Worm (Caenorhabditis elegans) whole organism, L1 larva: ENCODE results near the gene nlp-33.
"Not testable (repeated sequence)": the region's sequence is repeated elsewhere in the genome, so short reads cannot be mapped to it uniquely, and the experiment has no call there.

Experiments
- C04F5.9 ChIP-seq: sonication (generic microtip); optimal IDR thresholded peaks from 2 replicates; lab custom pipeline; 2016; ENCODE audit warnings: missing genetic modification characterization, missing compliant biosample characterization
- C16A3.4 ChIP-seq: fragments of 150-350 bp; optimal IDR thresholded peaks from 2 replicates; lab custom pipeline; 2014; ENCODE audit warnings: missing biosample characterization, missing genetic modification characterization
- C34B4.2 ChIP-seq: sonication (generic microtip); optimal IDR thresholded peaks from 2 replicates; lab custom pipeline; 2017; ENCODE audit warnings: mild to moderate bottlenecking, missing genetic modification characterization, missing compliant biosample characterization
- F16B12.6 ChIP-seq: fragments of 150-350 bp; optimal IDR thresholded peaks from 2 replicates; lab custom pipeline; 2014; ENCODE audit warnings: missing biosample characterization, missing genetic modification characterization
- Y116A8C.19 ChIP-seq: sonication (generic microtip); optimal IDR thresholded peaks from 2 replicates; lab custom pipeline; 2016; ENCODE audit warnings: missing compliant biosample characterization, missing genetic modification characterization, borderline replicate concordance
- aha-1 ChIP-seq: fragments of 150-350 bp; optimal IDR thresholded peaks from 2 replicates; lab custom pipeline; 2014; ENCODE audit warnings: missing biosample characterization, missing genetic modification characterization
- alr-1 ChIP-seq: fragments of 200-800 bp; sonication (Bioruptor generic); optimal IDR thresholded peaks from 2 replicates; lab custom pipeline; 2018; ENCODE audit warnings: borderline replicate concordance, mild to moderate bottlenecking, missing genetic modification characterization, missing compliant biosample characterization
- ama-1 ChIP-seq: fragments of 150-350 bp; optimal IDR thresholded peaks from 2 replicates; lab custom pipeline; 2014
- ceh-63 ChIP-seq: fragments of 200-800 bp; sonication (Bioruptor generic); optimal IDR thresholded peaks from 2 replicates; lab custom pipeline; 2018; ENCODE audit warnings: mild to moderate bottlenecking, missing genetic modification characterization, missing compliant biosample characterization
- ceh-82 ChIP-seq, 3 experiments: fragments of 150-350 bp in 1 of 3; sonication (generic microtip) in 2 of 3; optimal IDR thresholded peaks; 2 replicates each; lab custom pipeline; 2014 to 2017; ENCODE audit warnings: missing biosample characterization in 3 of 3, missing genetic modification characterization in 3 of 3
- ceh-88 ChIP-seq: fragments of 200-800 bp; sonication (Bioruptor generic); IDR thresholded peaks from 2 replicates; pipeline ENCODE4 v1.3.6; 2022; ENCODE audit warnings: missing genetic modification characterization, missing compliant biosample characterization
- efl-1 ChIP-seq, 4 experiments: fragments of 150-350 bp; optimal IDR thresholded peaks in 3 of 4; peaks in 1 of 4; 1 replicate in 1 of 4; 2 replicates in 3 of 4; lab custom pipeline; 2014; ENCODE audit warnings: missing biosample characterization in 2 of 4, missing genetic modification characterization in 2 of 4, missing genetic modification reagents in 2 of 4
- egl-13 ChIP-seq: sonication (generic microtip); optimal IDR thresholded peaks from 2 replicates; lab custom pipeline; 2016; ENCODE audit warnings: missing genotype, missing genetic modification reagents, missing genetic modification characterization, missing compliant biosample characterization
- egl-27 ChIP-seq, 2 experiments: fragments of 150-350 bp in 1 of 2; sonication (generic microtip); optimal IDR thresholded peaks; 3 replicates each; lab custom pipeline; 2017 to 2018; ENCODE audit warnings: missing biosample characterization in 2 of 2, missing genetic modification characterization in 2 of 2, missing genetic modification reagents in 2 of 2
- elt-2 ChIP-seq: sonication (generic microtip); optimal IDR thresholded peaks from 2 replicates; lab custom pipeline; 2016; ENCODE audit warnings: missing genetic modification characterization, mild to moderate bottlenecking, inconsistent platforms, missing compliant biosample characterization, missing genetic modification reagents
- fkh-10 ChIP-seq: sonication (generic microtip); optimal IDR thresholded peaks from 2 replicates; lab custom pipeline; 2017; ENCODE audit warnings: missing biosample characterization, missing genetic modification reagents, missing genetic modification characterization
- fkh-4 ChIP-seq: sonication (generic microtip); optimal IDR thresholded peaks from 2 replicates; lab custom pipeline; 2016; ENCODE audit warnings: missing compliant biosample characterization, missing genetic modification characterization, borderline replicate concordance
- fkh-8 ChIP-seq: sonication (generic microtip); optimal IDR thresholded peaks from 2 replicates; lab custom pipeline; 2016; ENCODE audit warnings: mild to moderate bottlenecking, missing genetic modification characterization, missing compliant biosample characterization
- hlh-4 ChIP-seq: sonication (generic microtip); optimal IDR thresholded peaks from 2 replicates; lab custom pipeline; 2016; ENCODE audit warnings: mild to moderate bottlenecking, missing genetic modification characterization, missing compliant biosample characterization
- hpl-2 ChIP-seq: fragments of 150-350 bp; optimal IDR thresholded peaks from 2 replicates; lab custom pipeline; 2014; ENCODE audit warnings: missing biosample characterization, missing genetic modification reagents, missing genetic modification characterization
- isw-1 ChIP-seq: fragments of 200-800 bp; sonication (Bioruptor generic); IDR thresholded peaks from 2 replicates; pipeline ENCODE4 v1.3.6; 2022; ENCODE audit warnings: missing genetic modification characterization, missing compliant biosample characterization
- lin-15B ChIP-seq: fragments of 150-350 bp; sonication (generic microtip); optimal IDR thresholded peaks from 3 replicates; lab custom pipeline; 2014; ENCODE audit warnings: missing biosample characterization, missing genetic modification characterization
- lin-39 ChIP-seq: fragments of 150-350 bp; optimal IDR thresholded peaks from 2 replicates; lab custom pipeline; 2014; ENCODE audit warnings: missing biosample characterization, missing genetic modification reagents, missing genetic modification characterization
- lir-3 ChIP-seq: sonication (generic microtip); optimal IDR thresholded peaks from 2 replicates; lab custom pipeline; 2016; ENCODE audit warnings: mild to moderate bottlenecking, missing genetic modification characterization, moderate library complexity, missing compliant biosample characterization; ENCODE audit not compliant: poor library complexity
- mab-9 ChIP-seq: fragments of 200-800 bp; sonication (Bioruptor generic); IDR thresholded peaks from 2 replicates; pipeline ENCODE4 v1.3.6; 2022; ENCODE audit warnings: missing genetic modification reagents, missing genetic modification characterization, missing compliant biosample characterization
- mef-2 ChIP-seq: fragments of 150-350 bp; optimal IDR thresholded peaks from 2 replicates; lab custom pipeline; 2014; ENCODE audit warnings: missing biosample characterization, missing genetic modification characterization
- nhr-12 ChIP-seq: sonication (generic microtip); optimal IDR thresholded peaks from 2 replicates; lab custom pipeline; 2017; ENCODE audit warnings: missing biosample characterization, missing genetic modification characterization
- nhr-71 ChIP-seq: sonication (generic microtip); optimal IDR thresholded peaks from 2 replicates; lab custom pipeline; 2016; ENCODE audit warnings: mild to moderate bottlenecking, missing genetic modification characterization, moderate library complexity, missing compliant biosample characterization
- nhr-84 ChIP-seq: sonication (generic microtip); optimal IDR thresholded peaks from 2 replicates; lab custom pipeline; 2017; ENCODE audit warnings: missing biosample characterization, missing genetic modification characterization
- nhr-90 ChIP-seq: sonication (generic microtip); optimal IDR thresholded peaks from 2 replicates; lab custom pipeline; 2016; ENCODE audit warnings: mild to moderate bottlenecking, missing genetic modification characterization, missing compliant biosample characterization; ENCODE audit not compliant: poor library complexity
- pax-3 ChIP-seq: fragments of 200-800 bp; sonication (Bioruptor generic); optimal IDR thresholded peaks from 2 replicates; lab custom pipeline; 2018; ENCODE audit warnings: mild to moderate bottlenecking, missing genetic modification characterization, moderate library complexity, missing compliant biosample characterization
- pqm-1 ChIP-seq: sonication (generic microtip); optimal IDR thresholded peaks from 3 replicates; lab custom pipeline; 2017; ENCODE audit warnings: missing biosample characterization, missing genetic modification characterization
- rnt-1 ChIP-seq: sonication (generic microtip); optimal IDR thresholded peaks from 2 replicates; lab custom pipeline; 2016; ENCODE audit warnings: mild to moderate bottlenecking, missing genetic modification characterization, moderate library complexity, missing compliant biosample characterization
- skn-1 ChIP-seq: fragments of 150-350 bp; optimal IDR thresholded peaks from 2 replicates; lab custom pipeline; 2014; ENCODE audit warnings: missing biosample characterization, missing genetic modification characterization
- snpc-4 ChIP-seq: fragments of 150-350 bp; optimal IDR thresholded peaks from 2 replicates; lab custom pipeline; 2014; ENCODE audit warnings: missing biosample characterization, missing genetic modification characterization
- snu-23 ChIP-seq: sonication (generic microtip); optimal IDR thresholded peaks from 2 replicates; lab custom pipeline; 2016; ENCODE audit warnings: missing genetic modification characterization, missing compliant biosample characterization
- sptf-1 ChIP-seq: fragments of 150-350 bp; optimal IDR thresholded peaks from 2 replicates; lab custom pipeline; 2014; ENCODE audit warnings: missing biosample characterization, missing genetic modification characterization
- sup-37 ChIP-seq: fragments of 200-800 bp; sonication (Bioruptor generic); optimal IDR thresholded peaks from 2 replicates; lab custom pipeline; 2018; ENCODE audit warnings: mild to moderate bottlenecking, missing genetic modification characterization, missing compliant biosample characterization
- swsn-7 ChIP-seq: sonication (generic microtip); optimal IDR thresholded peaks from 2 replicates; lab custom pipeline; 2016; ENCODE audit warnings: missing genetic modification characterization, missing compliant biosample characterization
- tbx-2 ChIP-seq: sonication (generic microtip); optimal IDR thresholded peaks from 2 replicates; lab custom pipeline; 2016; ENCODE audit warnings: missing genetic modification characterization, missing compliant biosample characterization
- unc-62 ChIP-seq: fragments of 150-350 bp; optimal IDR thresholded peaks from 2 replicates; lab custom pipeline; 2014; ENCODE audit warnings: missing biosample characterization, missing genetic modification reagents, missing genetic modification characterization
- unc-86 ChIP-seq: sonication (generic microtip); optimal IDR thresholded peaks from 2 replicates; lab custom pipeline; 2016; ENCODE audit warnings: missing genetic modification characterization, missing compliant biosample characterization
- unc-98 ChIP-seq: fragments of 200-800 bp; sonication (Bioruptor generic); IDR thresholded peaks from 2 replicates; pipeline ENCODE4 v1.3.6; 2022; ENCODE audit warnings: missing genetic modification characterization, missing compliant biosample characterization
- vab-15 ChIP-seq: sonication (generic microtip); optimal IDR thresholded peaks from 2 replicates; lab custom pipeline; 2017; ENCODE audit warnings: missing genotype, mild to moderate bottlenecking, missing genetic modification characterization, missing compliant biosample characterization
- xbp-1 ChIP-seq: sonication (generic microtip); optimal IDR thresholded peaks from 2 replicates; lab custom pipeline; 2016; ENCODE audit warnings: missing genetic modification characterization, missing compliant biosample characterization
- zag-1 ChIP-seq: fragments of 150-350 bp; optimal IDR thresholded peaks from 2 replicates; lab custom pipeline; 2014; ENCODE audit warnings: missing biosample characterization, missing genetic modification characterization
- zip-4 ChIP-seq: fragments of 200-800 bp; sonication (Bioruptor generic); optimal IDR thresholded peaks from 2 replicates; lab custom pipeline; 2018; ENCODE audit warnings: mild to moderate bottlenecking, missing genetic modification characterization, moderate library complexity, missing compliant biosample characterization
- ztf-4 ChIP-seq: fragments of 150-350 bp; optimal IDR thresholded peaks from 2 replicates; lab custom pipeline; 2014; ENCODE audit warnings: missing biosample characterization, missing genetic modification characterization

The nlp-33 gene

ce11 chrV:11104408-11104807, 42.7 kb upstream of the nlp-33 start:
- no peak for TF ChIP-seq ceh-82 (tag; optimal IDR thresholded peaks at IDR 0.05; lab: Kevin White, UChicago)

- TF ChIP-seq sup-37; nhr-71 (tag; lab: Kevin White, UChicago); tbx-2: not testable (repeated sequence)
- TF ChIP-seq, all 84 proteins: peak for 0; not testable (repeated sequence) for 84
Observed at ce11 chrV:11109647-11110046, 37.5 kb upstream of the nlp-33 start, which contains the start of gene Y42A5A.5. Gene Y42A5A.5, minus strand, starts transcription at chrV:11109747.

ce11 chrV:11113041-11113574, 34.0 kb upstream of the nlp-33 start, which contains the start of gene erfa-3:
Gene erfa-3, minus strand, starts transcription at chrV:11113091.
- TF ChIP-seq unc-62 (GFP tag; lab: Kevin White, UChicago) (no peak), ama-1 (lab: Kevin White, UChicago) (no peak), swsn-7 (tag; lab: Kevin White, UChicago) (peak; percentile 66), Y116A8C.19 (no peak), vab-15 (no peak), nhr-12 (no peak), fkh-8 (tag; lab: Kevin White, UChicago) (peak; percentile 24), fkh-10 (GFP tag; lab: Kevin White, UChicago) (no peak), pax-3 (no peak), nhr-84 (tag; lab: Kevin White, UChicago) (peak; percentile 5), lin-15B (tag; lab: Kevin White, UChicago) (no peak), alr-1 (tag; lab: Kevin White, UChicago) (no peak), isw-1 (peak; percentile 40), nhr-71 (tag; lab: Kevin White, UChicago) (peak; percentile 70), ztf-4 (tag; lab: Kevin White, UChicago) (peak; percentile 27), snu-23 (GFP tag; lab: Kevin White, UChicago) (peak; percentile 73), efl-1 (optimal IDR thresholded peaks at IDR 0.05; lab: Kevin White, UChicago) (peak; percentile 54 to 65), efl-1 (GFP tag; optimal IDR thresholded peaks at IDR 0.05 in 1 of 2; lab: Kevin White, UChicago) (peak; percentile 52 to 95), elt-2 (tag; lab: Kevin White, UChicago) (peak; percentile 54), skn-1 (tag; lab: Kevin White, UChicago) (peak; percentile 87), pqm-1 (tag; lab: Kevin White, UChicago) (no peak), lin-39 (tag; lab: Kevin White, UChicago) (peak; percentile 62), C16A3.4 (tag; lab: Kevin White, UChicago) (peak; percentile 67), hlh-4 (tag; lab: Kevin White, UChicago) (no peak), unc-86 (tag; lab: Kevin White, UChicago) (peak; percentile 38), xbp-1 (tag; lab: Kevin White, UChicago) (peak; percentile 62), aha-1 (tag; lab: Kevin White, UChicago) (no peak), nhr-90 (tag; lab: Kevin White, UChicago) (peak; percentile 69), rnt-1 (tag; lab: Kevin White, UChicago) (peak; percentile 85), ceh-88 (GFP tag; lab: Robert Waterston, UW) (no peak), snpc-4 (peak; percentile 50), hpl-2 (GFP tag; lab: Kevin White, UChicago) (peak; percentile 25), fkh-4 (tag; lab: Kevin White, UChicago) (no peak), lir-3 (tag; lab: Kevin White, UChicago) (peak; percentile 15), sup-37 (no peak), mef-2 (tag; lab: Kevin White, UChicago) (no peak), F16B12.6 (tag; lab: Kevin White, UChicago) (no peak), mab-9 (GFP tag; lab: Robert Waterston, UW) (no peak), zag-1 (tag; lab: Kevin White, UChicago) (no peak), unc-98 (GFP tag; lab: Robert Waterston, UW) (no peak), egl-13 (peak; percentile 53), ceh-63 (no peak), egl-27 (tag; optimal IDR thresholded peaks at IDR 0.05; lab: Kevin White, UChicago) (no peak), C04F5.9 (tag; lab: Kevin White, UChicago) (no peak), C34B4.2 (tag; lab: Kevin White, UChicago) (no peak), sptf-1 (no peak), zip-4 (GFP tag; lab: Kevin White, UChicago) (peak; percentile 29)
